Worm (Caenorhabditis elegans) whole organism, L2 larva: Measurements from ENCODE around the gene nas-4.

Source experiments
- C34F6.9 ChIP-seq: fragments of 150-350 bp; optimal IDR thresholded peaks from 2 replicates; lab custom pipeline; 2014; ENCODE audit warnings: missing biosample characterization, missing genetic modification characterization
- F13H6.1 ChIP-seq: sonication (generic microtip); optimal IDR thresholded peaks from 2 replicates; lab custom pipeline; 2016; ENCODE audit warnings: missing genetic modification characterization, missing compliant biosample characterization
- R02D3.7 ChIP-seq: fragments of 150-350 bp; optimal IDR thresholded peaks from 2 replicates; lab custom pipeline; 2014; ENCODE audit warnings: missing biosample characterization, missing genetic modification characterization
- Y55F3AM.14 ChIP-seq: fragments of 200-800 bp; sonication (Bioruptor generic); optimal IDR thresholded peaks from 2 replicates; lab custom pipeline; 2018; ENCODE audit warnings: mild to moderate bottlenecking, missing genetic modification characterization, missing compliant biosample characterization
- ZK546.5 ChIP-seq: sonication (generic microtip); optimal IDR thresholded peaks from 2 replicates; lab custom pipeline; 2017; ENCODE audit warnings: missing biosample characterization, missing genetic modification characterization
- alr-1 ChIP-seq: fragments of 150-350 bp; optimal IDR thresholded peaks from 2 replicates; lab custom pipeline; 2014; ENCODE audit warnings: missing biosample characterization, missing genetic modification characterization
- aly-2 ChIP-seq: fragments of 150-350 bp; optimal IDR thresholded peaks from 2 replicates; lab custom pipeline; 2014; ENCODE audit warnings: missing biosample characterization, missing genetic modification characterization
- ama-1 ChIP-seq: fragments of 150-350 bp; optimal IDR thresholded peaks from 2 replicates; lab custom pipeline; 2018; ENCODE audit warnings: inconsistent platforms
- blmp-1 ChIP-seq: sonication (generic microtip); optimal IDR thresholded peaks from 2 replicates; lab custom pipeline; 2017; ENCODE audit warnings: missing genetic modification characterization, mild to moderate bottlenecking, missing compliant biosample characterization, antibody characterized with exemption, moderate library complexity; ENCODE audit not compliant: insufficient read depth
- ceh-16 ChIP-seq: fragments of 150-350 bp; optimal IDR thresholded peaks from 2 replicates; lab custom pipeline; 2014; ENCODE audit warnings: missing biosample characterization, missing genetic modification characterization
- ceh-82 ChIP-seq: fragments of 150-350 bp; optimal IDR thresholded peaks from 2 replicates; lab custom pipeline; 2014; ENCODE audit warnings: missing biosample characterization, missing genetic modification characterization
- crh-2 ChIP-seq: sonication (generic microtip); optimal IDR thresholded peaks from 2 replicates; lab custom pipeline; 2017; ENCODE audit warnings: missing biosample characterization, missing genetic modification characterization
- dmd-4 ChIP-seq: sonication (generic microtip); optimal IDR thresholded peaks from 2 replicates; lab custom pipeline; 2017; ENCODE audit warnings: missing biosample characterization, missing genetic modification characterization
- egl-27 ChIP-seq: sonication (generic microtip); optimal IDR thresholded peaks from 3 replicates; lab custom pipeline; 2017; ENCODE audit warnings: missing biosample characterization, missing genetic modification reagents, missing genetic modification characterization
- elt-1 ChIP-seq: fragments of 150-350 bp; optimal IDR thresholded peaks from 2 replicates; lab custom pipeline; 2014; ENCODE audit warnings: missing biosample characterization, missing genetic modification characterization
- elt-3 ChIP-seq: sonication (generic microtip); optimal IDR thresholded peaks from 2 replicates; lab custom pipeline; 2017; ENCODE audit warnings: missing biosample characterization, missing genetic modification characterization
- fos-1 ChIP-seq: fragments of 150-350 bp; optimal IDR thresholded peaks from 2 replicates; lab custom pipeline; 2014; ENCODE audit warnings: missing biosample characterization, missing genetic modification characterization
- gmeb-1 ChIP-seq: fragments of 150-350 bp; optimal IDR thresholded peaks from 2 replicates; lab custom pipeline; 2014; ENCODE audit warnings: missing biosample characterization, missing genetic modification characterization
- lin-11 ChIP-seq: fragments of 150-350 bp; sonication (generic microtip); optimal IDR thresholded peaks from 2 replicates; lab custom pipeline; 2014; ENCODE audit warnings: missing biosample characterization, missing genetic modification characterization, inconsistent platforms, mixed read lengths
- lin-13 ChIP-seq: fragments of 150-350 bp; optimal IDR thresholded peaks from 2 replicates; lab custom pipeline; 2014; ENCODE audit warnings: missing biosample characterization, missing genetic modification reagents, missing genetic modification characterization
- lin-39 ChIP-seq: fragments of 150-350 bp; optimal IDR thresholded peaks from 2 replicates; lab custom pipeline; 2014; ENCODE audit warnings: missing biosample characterization, missing genetic modification reagents, missing genetic modification characterization
- lsy-2 ChIP-seq, 2 experiments: fragments of 150-350 bp in 1 of 2; sonication (generic microtip) in 1 of 2; optimal IDR thresholded peaks; 2 replicates each; lab custom pipeline; 2014 to 2017; ENCODE audit warnings: missing biosample characterization in 2 of 2, missing genetic modification characterization in 2 of 2
- mab-5 ChIP-seq: fragments of 150-350 bp; optimal IDR thresholded peaks from 2 replicates; lab custom pipeline; 2014; ENCODE audit warnings: missing biosample characterization, missing genetic modification characterization
- mbf-1 ChIP-seq: sonication (generic microtip); optimal IDR thresholded peaks from 2 replicates; lab custom pipeline; 2017; ENCODE audit warnings: missing biosample characterization, missing genetic modification characterization
- mdl-1 ChIP-seq, 2 experiments: fragments of 150-350 bp in 1 of 2; sonication (generic microtip) in 1 of 2; optimal IDR thresholded peaks; 2 replicates each; lab custom pipeline; 2017; ENCODE audit warnings: missing biosample characterization in 2 of 2, missing genetic modification characterization in 2 of 2
- nhr-10 ChIP-seq: sonication (generic microtip); optimal IDR thresholded peaks from 2 replicates; lab custom pipeline; 2017; ENCODE audit warnings: missing biosample characterization, missing genetic modification characterization
- nhr-11 ChIP-seq: fragments of 150-350 bp; optimal IDR thresholded peaks from 2 replicates; lab custom pipeline; 2014; ENCODE audit warnings: missing biosample characterization, missing genetic modification characterization
- nhr-12 ChIP-seq: fragments of 150-350 bp; optimal IDR thresholded peaks from 2 replicates; lab custom pipeline; 2014; ENCODE audit warnings: missing biosample characterization, missing genetic modification characterization
- nhr-129 ChIP-seq: fragments of 150-350 bp; optimal IDR thresholded peaks from 2 replicates; lab custom pipeline; 2014; ENCODE audit warnings: missing biosample characterization, missing genetic modification characterization
- nhr-21 ChIP-seq: fragments of 150-350 bp; optimal IDR thresholded peaks from 2 replicates; lab custom pipeline; 2014; ENCODE audit warnings: missing biosample characterization, missing genetic modification characterization
- nhr-23 ChIP-seq: fragments of 150-350 bp; optimal IDR thresholded peaks from 2 replicates; lab custom pipeline; 2014; ENCODE audit warnings: missing biosample characterization, missing genetic modification reagents, missing genetic modification characterization
- nhr-237 ChIP-seq: fragments of 150-350 bp; optimal IDR thresholded peaks from 2 replicates; lab custom pipeline; 2014; ENCODE audit warnings: missing biosample characterization, missing genetic modification characterization
- nhr-25 ChIP-seq: fragments of 150-350 bp; sonication (generic microtip); optimal IDR thresholded peaks from 3 replicates; lab custom pipeline; 2014; ENCODE audit warnings: missing biosample characterization, missing genetic modification characterization
- nhr-6 ChIP-seq: fragments of 150-350 bp; optimal IDR thresholded peaks from 2 replicates; lab custom pipeline; 2014; ENCODE audit warnings: missing biosample characterization, missing genetic modification characterization
- nhr-77 ChIP-seq: fragments of 150-350 bp; optimal IDR thresholded peaks from 2 replicates; lab custom pipeline; 2014; ENCODE audit warnings: missing biosample characterization, missing genetic modification characterization
- peb-1 ChIP-seq: fragments of 150-350 bp; optimal IDR thresholded peaks from 2 replicates; lab custom pipeline; 2014; ENCODE audit warnings: missing biosample characterization, missing genetic modification characterization
- sem-4 ChIP-seq: fragments of 150-350 bp; optimal IDR thresholded peaks from 2 replicates; lab custom pipeline; 2014; ENCODE audit warnings: missing biosample characterization, missing genetic modification reagents, missing genetic modification characterization
- skn-1 ChIP-seq: sonication (generic microtip); optimal IDR thresholded peaks from 2 replicates; lab custom pipeline; 2017; ENCODE audit warnings: missing biosample characterization, missing genetic modification characterization
- sma-3 ChIP-seq: sonication (generic microtip); optimal IDR thresholded peaks from 2 replicates; lab custom pipeline; 2016; ENCODE audit warnings: missing genetic modification reagents, missing genetic modification characterization, missing compliant biosample characterization
- sma-9 ChIP-seq, 2 experiments: fragments of 150-350 bp in 1 of 2; sonication (generic microtip) in 1 of 2; optimal IDR thresholded peaks; 2 replicates each; lab custom pipeline; 2014 to 2016; ENCODE audit warnings: missing genetic modification characterization in 2 of 2, mild to moderate bottlenecking in 1 of 2, missing biosample characterization in 1 of 2, missing compliant biosample characterization in 1 of 2, missing genetic modification reagents in 1 of 2, moderate library complexity in 1 of 2
- snpc-4 ChIP-seq: fragments of 150-350 bp; optimal IDR thresholded peaks from 2 replicates; lab custom pipeline; 2014; ENCODE audit warnings: missing biosample characterization, missing genetic modification characterization
- unc-39 ChIP-seq: fragments of 150-350 bp; optimal IDR thresholded peaks from 2 replicates; lab custom pipeline; 2014; ENCODE audit warnings: missing biosample characterization, missing genetic modification characterization
- unc-55 ChIP-seq: fragments of 150-350 bp; sonication (generic microtip); optimal IDR thresholded peaks from 3 replicates; lab custom pipeline; 2014; ENCODE audit warnings: missing biosample characterization, missing genetic modification reagents, missing genetic modification characterization
- unc-62 ChIP-seq: fragments of 150-350 bp; optimal IDR thresholded peaks from 2 replicates; lab custom pipeline; 2014; ENCODE audit warnings: missing biosample characterization, missing genetic modification reagents, missing genetic modification characterization
- zag-1 ChIP-seq: fragments of 150-350 bp; optimal IDR thresholded peaks from 2 replicates; lab custom pipeline; 2014; ENCODE audit warnings: missing biosample characterization, missing genetic modification characterization
- ztf-1 ChIP-seq: fragments of 200-800 bp; sonication (Bioruptor generic); conservative IDR thresholded peaks from 2 replicates; pipeline ENCODE4 v1.3.6; 2022; ENCODE audit warnings: missing genetic modification characterization, missing compliant biosample characterization
- ztf-11 ChIP-seq: sonication (generic microtip); optimal IDR thresholded peaks from 2 replicates; lab custom pipeline; 2017; ENCODE audit warnings: missing biosample characterization, missing genetic modification characterization
- ztf-4 ChIP-seq: fragments of 150-350 bp; optimal IDR thresholded peaks from 2 replicates; lab custom pipeline; 2014; ENCODE audit warnings: missing biosample characterization, missing genetic modification characterization

The nas-4 gene

DNA sequence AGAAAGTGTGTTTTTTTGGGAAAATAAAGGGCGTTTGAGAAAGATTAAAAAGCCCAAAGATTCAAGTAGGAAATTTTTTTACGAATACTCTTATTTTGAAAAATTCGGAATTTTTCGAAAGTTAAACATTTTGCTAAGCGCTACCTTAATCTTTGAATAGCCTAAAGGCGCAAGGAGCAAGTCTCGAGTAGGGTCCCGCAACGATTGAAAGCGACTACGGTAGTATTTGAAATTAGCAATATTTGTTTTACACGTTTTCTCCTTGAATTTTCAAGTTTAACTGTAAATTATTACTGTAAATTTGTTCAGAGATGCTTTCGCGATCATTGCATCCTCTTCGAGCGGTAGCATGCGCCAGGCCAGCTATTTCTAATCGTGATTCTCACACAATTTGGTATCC, 49.5 kb upstream of the nas-4 start, which contains the start of gene nduf-2.2:
Gene nduf-2.2 (plus strand): TSS at position 310 of the 400 bp plus-strand sequence.
- no peak for TF ChIP-seq nhr-25 (tag; lab: Kevin White, UChicago)
- no peak for TF ChIP-seq nhr-11 (tag; lab: Kevin White, UChicago)
- no peak for TF ChIP-seq unc-39
- TF ChIP-seq egl-27 (tag; lab: Kevin White, UChicago), result no peak
- TF ChIP-seq elt-3, result no peak
- TF ChIP-seq F13H6.1 (tag; lab: Kevin White, UChicago), result no peak
- no peak for TF ChIP-seq ztf-11 (tag; lab: Kevin White, UChicago)
- TF ChIP-seq sem-4 (tag; lab: Kevin White, UChicago), result no peak
- TF ChIP-seq sma-3 (GFP tag; lab: Kevin White, UChicago), result no peak
- TF ChIP-seq, all 48 proteins: peak for 0

DNA sequence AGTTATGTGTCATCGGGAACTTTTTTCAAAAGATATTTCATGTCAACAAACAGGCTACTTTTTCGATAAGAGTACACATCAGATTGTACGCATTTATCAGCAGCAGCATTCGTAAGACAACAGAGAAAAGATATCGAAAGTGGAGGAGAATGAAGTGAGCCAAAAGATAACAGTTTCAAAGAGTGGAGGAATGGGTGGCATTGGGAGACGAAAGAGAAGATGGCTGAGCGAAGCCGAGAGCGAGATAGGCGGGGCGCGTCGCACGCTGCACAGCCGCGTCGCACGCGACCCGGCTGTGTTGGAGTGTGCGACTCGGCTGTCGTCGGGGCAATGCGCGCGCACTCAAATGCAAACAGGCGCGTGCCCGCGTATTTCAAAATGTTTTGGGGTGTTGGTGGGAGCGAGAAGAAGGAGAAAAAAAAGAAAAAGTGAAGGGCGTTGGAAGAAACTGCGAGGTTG, 48.7 kb upstream of the nas-4 start:
- no peak for TF ChIP-seq elt-1 (tag; lab: Kevin White, UChicago)
- peak; percentile 67 for TF ChIP-seq lin-11 (tag; lab: Kevin White, UChicago)
- TF ChIP-seq F13H6.1 (tag; lab: Kevin White, UChicago), result peak; percentile 94
- no peak for TF ChIP-seq aly-2 (tag; lab: Kevin White, UChicago)
- peak; percentile 91 for TF ChIP-seq sma-3 (GFP tag; lab: Kevin White, UChicago)
- TF ChIP-seq nhr-77 (tag; lab: Kevin White, UChicago), result no peak
- peak; percentile 85 for TF ChIP-seq ama-1 (lab: Kevin White, UChicago)
- TF ChIP-seq blmp-1, result peak; percentile 65
- peak; percentile 66 for TF ChIP-seq lin-13 (GFP tag; lab: Kevin White, UChicago)
- TF ChIP-seq sma-9 (GFP tag; optimal IDR thresholded peaks at IDR 0.05; lab: Kevin White, UChicago), result peak; percentile 80
- TF ChIP-seq sma-9 (tag; optimal IDR thresholded peaks at IDR 0.05; lab: Kevin White, UChicago), result no peak
- peak; percentile 1 for TF ChIP-seq peb-1 (tag; lab: Kevin White, UChicago)
- no peak for TF ChIP-seq nhr-10 (tag; lab: Kevin White, UChicago)
- no peak for TF ChIP-seq skn-1 (tag; lab: Kevin White, UChicago)
- TF ChIP-seq ztf-1, result no peak
- peak; percentile 85 for TF ChIP-seq gmeb-1
- TF ChIP-seq nhr-25 (tag; lab: Kevin White, UChicago), result no peak
- peak; percentile 62 for TF ChIP-seq ceh-16 (tag; lab: Kevin White, UChicago)
- peak; percentile 83 for TF ChIP-seq nhr-129
- no peak for TF ChIP-seq unc-62 (GFP tag; lab: Kevin White, UChicago)
- TF ChIP-seq R02D3.7 (tag; lab: Kevin White, UChicago), result no peak
- no peak for TF ChIP-seq nhr-237 (tag; lab: Kevin White, UChicago)
- TF ChIP-seq ceh-82 (tag; lab: Kevin White, UChicago), result peak; percentile 66
- TF ChIP-seq alr-1 (tag; lab: Kevin White, UChicago), result no peak
- TF ChIP-seq nhr-12, result no peak
- TF ChIP-seq nhr-21 (tag; lab: Kevin White, UChicago), result peak; percentile 86
- peak; percentile 85 to 92 for TF ChIP-seq mdl-1 (tag; optimal IDR thresholded peaks at IDR 0.05; lab: Kevin White, UChicago)
- TF ChIP-seq crh-2 (tag; lab: Kevin White, UChicago), result peak; percentile 88
- peak; percentile 89 for TF ChIP-seq Y55F3AM.14 (GFP tag; lab: Kevin White, UChicago)
- TF ChIP-seq mbf-1 (tag; lab: Kevin White, UChicago), result no peak
- peak; percentile 79 for TF ChIP-seq mab-5
- no peak for TF ChIP-seq ZK546.5 (tag; lab: Kevin White, UChicago)
- peak; percentile 79 for TF ChIP-seq C34F6.9 (tag; lab: Kevin White, UChicago)
- no peak for TF ChIP-seq ztf-11 (tag; lab: Kevin White, UChicago)
- TF ChIP-seq lin-39 (tag; lab: Kevin White, UChicago), result no peak
- TF ChIP-seq lsy-2 (tag; optimal IDR thresholded peaks at IDR 0.05; lab: Kevin White, UChicago), result peak; percentile 75 to 83
- peak; percentile 10 for TF ChIP-seq nhr-6 (tag; lab: Kevin White, UChicago)
- peak; percentile 68 for TF ChIP-seq sem-4 (tag; lab: Kevin White, UChicago)
- TF ChIP-seq elt-3, result no peak
- TF ChIP-seq unc-39, result no peak
- peak; percentile 73 for TF ChIP-seq zag-1 (tag; lab: Kevin White, UChicago)
- peak; percentile 85 for TF ChIP-seq unc-55 (GFP tag; lab: Kevin White, UChicago)
- no peak for TF ChIP-seq nhr-23
- no peak for TF ChIP-seq egl-27 (tag; lab: Kevin White, UChicago)
- TF ChIP-seq snpc-4 (tag; lab: Kevin White, UChicago), result peak; percentile 40
- TF ChIP-seq fos-1 (tag; lab: Kevin White, UChicago), result peak; percentile 98
- TF ChIP-seq dmd-4, result no peak
- peak; percentile 43 for TF ChIP-seq ztf-4 (tag; lab: Kevin White, UChicago)
- no peak for TF ChIP-seq nhr-11 (tag; lab: Kevin White, UChicago)
